Fruit fly (Drosophila melanogaster) whole organism, embryonic: ENCODE measurements around the gene CG9288.

Experiments
- CG1233 ChIP-seq: fragments of 200-800 bp; sonication (Bioruptor generic); optimal IDR thresholded peaks from 4 replicates; lab custom pipeline; 2018; ENCODE audit warnings: missing biosample characterization, mild to moderate bottlenecking, missing genetic modification characterization
- CG16815 ChIP-seq: fragments of 200-800 bp; sonication (Bioruptor generic); optimal IDR thresholded peaks from 3 replicates; lab custom pipeline; 2017; ENCODE audit warnings: missing biosample characterization, mild to moderate bottlenecking, missing genetic modification characterization
- CG6254 ChIP-seq: fragments of 200-800 bp; sonication (Bioruptor generic); optimal IDR thresholded peaks from 3 replicates; lab custom pipeline; 2017; ENCODE audit warnings: mild to moderate bottlenecking, missing biosample characterization, missing genetic modification reagents, missing genetic modification characterization
- croc ChIP-seq: fragments of 200-800 bp; sonication (Bioruptor generic); conservative IDR thresholded peaks from 3 replicates; pipeline ENCODE4 v1.3.6; 2022; ENCODE audit warnings: missing biosample characterization, missing genetic modification characterization
- lmd ChIP-seq: fragments of 200-800 bp; sonication (Bioruptor generic); IDR thresholded peaks from 2 replicates; pipeline ENCODE4 v1.3.6; 2022; ENCODE audit warnings: missing biosample characterization, missing genetic modification characterization
- lola ChIP-seq, 3 experiments: fragments of >200 bp in 2 of 3; fragments of 200-800 bp in 1 of 3; sonication (Bioruptor generic) in 1 of 3; optimal IDR thresholded peaks; 2 replicates each; lab custom pipeline; 2017 to 2019; ENCODE audit warnings: missing biosample characterization in 3 of 3, missing genetic modification characterization in 3 of 3, mild to moderate bottlenecking in 1 of 3, moderate library complexity in 1 of 3
- p53 ChIP-seq: fragments of 200-800 bp; sonication (Bioruptor generic); optimal IDR thresholded peaks from 2 replicates; lab custom pipeline; 2016; ENCODE audit warnings: missing biosample characterization, missing genetic modification characterization
- ro ChIP-seq: fragments of 200-800 bp; sonication (Bioruptor generic); IDR thresholded peaks from 2 replicates; pipeline ENCODE4 v1.3.6; 2022; ENCODE audit warnings: missing biosample characterization, missing genetic modification characterization

dm6 chr3R:13812736-13813250 lies 33.4 kb downstream of the CG9288 start, which contains the start of the genes tal-1A, tal-2A, tal-3A and tal-AA:
- TF ChIP-seq CG1233 (GFP tag; lab: Kevin White, UChicago) (no peak), p53 (no peak), ro (GFP tag; lab: Robert Waterston, UW) (no peak), croc (no peak), lmd (GFP tag; lab: Robert Waterston, UW) (no peak), CG16815 (no peak), CG6254 (GFP tag; lab: Kevin White, UChicago) (peak; percentile 51), lola (GFP tag; optimal IDR thresholded peaks at IDR 0.05; lab: Kevin White, UChicago) (no peak)
